Fruit fly (Drosophila melanogaster) Kc167 (cell line): ENCODE results near the gene CG42588.

Experiments used
- Myc ChIP-seq: fragments of >200 bp; optimal IDR thresholded peaks from 2 replicates; lab custom pipeline; 2017; ENCODE audit warnings: missing external identifiers
- Sin3A ChIP-seq: fragments of >200 bp; optimal IDR thresholded peaks from 2 replicates; lab custom pipeline; 2018; ENCODE audit warnings: missing external identifiers
- h ChIP-seq: fragments of >200 bp; optimal IDR thresholded peaks from 3 replicates; lab custom pipeline; 2018; ENCODE audit warnings: missing external identifiers
- insv ChIP-seq: fragments of >200 bp; optimal IDR thresholded peaks from 3 replicates; lab custom pipeline; 2018; ENCODE audit warnings: missing external identifiers
- psq ChIP-seq: fragments of >200 bp; optimal IDR thresholded peaks from 2 replicates; lab custom pipeline; 2017; ENCODE audit warnings: missing external identifiers
- ttk ChIP-seq: sonication (Bioruptor generic); optimal IDR thresholded peaks from 2 replicates; lab custom pipeline; 2017; ENCODE audit warnings: missing external identifiers

Gene CG42588

DNA sequence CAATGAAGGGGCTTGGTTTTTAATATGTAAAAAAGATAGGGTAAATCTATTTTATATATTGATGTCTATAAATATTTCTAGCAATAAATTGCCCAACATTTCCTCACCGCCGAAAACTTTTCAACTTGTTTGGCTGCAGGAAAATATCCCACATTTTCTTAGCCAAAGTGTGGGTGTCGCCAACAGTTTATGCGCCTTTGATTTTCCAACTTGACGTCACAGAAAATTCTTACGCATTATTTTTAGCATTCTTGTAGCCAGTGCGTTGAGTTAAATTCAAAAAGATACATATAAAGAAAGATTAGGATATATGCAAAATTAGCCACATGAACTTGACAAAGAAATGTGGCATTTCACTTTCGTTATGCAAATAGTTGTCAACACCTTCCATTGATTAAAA lies 25.8 kb downstream of the CG42588 start:
- TF ChIP-seq insv, result no peak
- no peak for TF ChIP-seq psq (lab: Kevin White, UChicago)
- TF ChIP-seq Sin3A (lab: Kevin White, UChicago), result no peak

DNA sequence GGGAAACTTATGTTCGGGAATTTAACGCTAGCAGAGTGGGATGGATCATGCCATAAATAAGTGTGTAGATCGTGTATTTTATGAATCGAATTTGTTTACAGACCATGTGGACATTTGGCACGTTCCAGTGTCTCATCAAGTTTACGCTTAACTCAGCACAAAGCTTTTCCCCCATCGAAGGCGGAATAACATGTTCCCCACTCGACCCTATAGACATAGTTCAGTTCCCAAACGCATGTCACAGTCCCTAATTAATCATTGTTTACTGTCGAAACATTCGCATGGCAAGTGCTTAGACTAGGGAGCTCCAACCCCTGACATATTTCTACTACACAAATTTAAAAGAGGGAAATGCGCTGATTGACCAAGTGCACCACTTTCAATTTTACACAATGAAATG lies 27.4 kb downstream of the CG42588 start:
- TF ChIP-seq h (no peak), Myc (no peak), psq (lab: Kevin White, UChicago) (no peak), ttk (no peak), insv (no peak), Sin3A (lab: Kevin White, UChicago) (no peak)

DNA sequence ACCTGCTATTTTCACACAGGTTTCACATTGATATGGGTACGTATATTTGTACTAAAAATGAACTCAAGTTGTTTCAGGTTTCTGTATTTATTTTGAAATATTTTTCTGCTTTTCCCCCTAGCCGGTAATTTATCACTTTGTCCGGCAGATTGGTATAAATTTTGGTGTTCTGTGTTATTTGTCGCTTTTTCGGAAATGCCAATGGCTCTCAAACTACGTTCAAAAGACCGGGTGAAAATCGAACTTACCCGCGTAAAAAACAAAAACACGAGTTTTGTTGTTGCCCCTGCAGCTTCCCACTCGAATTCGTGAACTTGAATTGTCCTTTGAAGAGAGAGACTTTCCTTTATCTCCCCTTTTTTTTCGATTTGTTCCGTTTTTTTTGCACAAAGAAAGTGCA lies 28.5 kb downstream of the CG42588 start:
- TF ChIP-seq Sin3A (lab: Kevin White, UChicago) (no peak), psq (lab: Kevin White, UChicago) (no peak), insv (no peak), Myc (no peak), h (no peak), ttk (no peak)

DNA sequence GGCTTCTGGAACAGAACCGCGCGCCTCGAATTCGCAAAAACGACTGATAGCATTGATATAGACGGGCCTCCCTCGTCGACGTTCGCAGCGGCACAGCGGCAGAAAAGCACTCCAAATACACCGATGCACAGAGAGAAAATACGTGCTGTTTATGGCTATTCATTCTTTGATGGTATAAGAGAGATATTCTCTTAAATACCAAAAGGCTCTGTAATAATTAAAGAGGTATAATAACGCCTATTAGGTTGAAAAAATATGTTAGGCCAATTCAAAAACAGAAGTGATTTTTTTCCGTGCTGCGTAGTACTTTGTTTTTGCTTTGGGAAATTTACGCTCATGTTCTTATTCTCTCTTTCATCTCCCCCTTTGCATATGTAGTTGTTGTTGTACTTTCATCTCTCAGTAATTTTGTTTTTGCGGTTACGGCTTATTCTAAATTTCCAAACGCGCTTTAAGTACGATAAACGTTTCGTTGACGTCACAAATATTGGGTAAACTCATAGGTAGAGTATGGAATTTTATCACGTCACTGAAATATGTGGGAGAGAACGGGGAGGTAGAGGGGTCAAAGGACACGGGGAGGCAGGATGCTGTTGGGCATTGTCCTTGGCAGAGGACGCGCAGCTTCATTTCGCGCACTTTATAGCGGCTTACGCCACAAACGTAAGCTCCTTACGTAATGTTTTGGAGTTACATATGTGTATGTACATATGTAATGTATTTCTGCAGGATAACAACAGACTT lies 29.2 kb downstream of the CG42588 start, which contains the start of gene nebu:
nebu (minus strand) TSS at position 51 of the 744 bp plus-strand sequence.
- TF ChIP-seq insv (no peak), psq (lab: Kevin White, UChicago) (no peak), ttk (no peak), Myc (no peak), h (no peak), Sin3A (lab: Kevin White, UChicago) (no peak)

DNA sequence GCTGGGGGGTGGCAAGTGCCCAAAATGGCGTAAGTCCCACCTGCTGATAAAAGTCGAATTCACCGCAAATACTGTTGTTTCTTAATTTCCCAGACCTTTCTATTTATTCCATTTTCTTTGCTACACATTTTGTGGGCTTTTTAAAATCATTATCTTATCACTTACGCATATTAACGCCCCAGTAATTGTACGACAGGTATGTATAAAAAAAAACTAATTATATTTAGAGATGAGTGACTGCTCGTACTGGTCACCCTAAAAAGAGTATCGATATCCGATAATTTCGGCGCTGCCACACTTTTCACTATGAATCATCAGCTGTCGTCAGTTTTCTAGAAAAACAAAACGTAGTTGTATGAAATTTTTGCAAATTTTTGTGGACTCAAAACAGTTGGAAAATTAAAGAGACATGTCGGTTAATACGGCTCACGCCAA lies 35.8 kb downstream of the CG42588 start, which contains the start of the genes CG10948 and Wbp2:
CG10948 (minus strand) TSS at position 251 of the 435 bp plus-strand sequence.
Wbp2 (plus strand) TSS at position 299 of the 435 bp plus-strand sequence.
- no peak for TF ChIP-seq psq (lab: Kevin White, UChicago)

DNA sequence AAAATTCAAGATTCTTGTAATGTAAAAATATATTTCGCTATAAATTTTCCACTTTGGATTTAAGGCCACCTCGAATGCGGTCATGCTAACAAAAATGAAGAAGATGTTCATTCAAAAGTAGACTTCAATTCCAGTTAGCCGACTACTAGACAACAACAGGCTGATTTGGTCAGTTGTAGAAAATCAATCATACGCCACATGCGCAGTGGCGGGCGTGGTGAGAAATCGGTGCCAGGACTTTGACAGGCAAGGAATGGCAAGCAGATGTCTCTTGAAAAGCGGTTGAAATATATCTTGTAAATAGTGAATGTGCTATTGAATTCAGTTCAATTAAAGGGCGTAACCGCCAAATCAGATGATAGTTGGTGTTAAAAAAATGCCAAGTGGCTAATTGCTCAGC lies 39.4 kb downstream of the CG42588 start, which contains the start of gene Ent3:
Ent3 (plus strand) TSS at position 224 of the 400 bp plus-strand sequence.
- no peak for TF ChIP-seq psq (lab: Kevin White, UChicago)
- no peak for TF ChIP-seq h
- no peak for TF ChIP-seq Sin3A (lab: Kevin White, UChicago)
- TF ChIP-seq insv, result no peak

DNA sequence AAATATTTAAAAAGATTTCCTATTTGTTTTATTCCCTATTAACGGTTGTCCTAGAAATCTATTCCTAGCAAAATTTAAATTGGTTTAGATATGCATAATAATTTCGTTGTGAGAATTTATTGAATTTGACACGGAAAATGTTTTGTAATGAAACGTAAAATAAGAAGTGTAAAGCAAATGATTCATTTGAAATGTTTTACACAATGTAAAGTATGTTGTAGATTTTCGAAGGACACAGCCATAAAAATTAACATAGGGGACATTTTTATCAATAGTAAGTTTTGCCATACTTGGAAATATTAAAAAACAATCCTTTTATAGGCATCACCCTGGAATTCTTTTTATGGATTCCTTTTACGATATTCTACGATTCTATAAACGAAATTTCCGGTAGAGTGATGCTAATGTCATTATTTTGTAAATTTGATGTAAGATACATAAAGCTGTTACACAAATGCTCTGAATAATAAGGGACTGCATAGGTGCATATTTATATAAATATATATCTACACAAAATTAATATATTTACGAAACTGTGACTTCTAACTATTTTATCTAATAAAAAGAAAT lies 43.6 kb downstream of the CG42588 start:
- no peak for TF ChIP-seq Myc
- no peak for TF ChIP-seq h
- no peak for TF ChIP-seq Sin3A (lab: Kevin White, UChicago)
- TF ChIP-seq ttk, result no peak
- no peak for TF ChIP-seq psq (lab: Kevin White, UChicago)
- TF ChIP-seq insv, result no peak

DNA sequence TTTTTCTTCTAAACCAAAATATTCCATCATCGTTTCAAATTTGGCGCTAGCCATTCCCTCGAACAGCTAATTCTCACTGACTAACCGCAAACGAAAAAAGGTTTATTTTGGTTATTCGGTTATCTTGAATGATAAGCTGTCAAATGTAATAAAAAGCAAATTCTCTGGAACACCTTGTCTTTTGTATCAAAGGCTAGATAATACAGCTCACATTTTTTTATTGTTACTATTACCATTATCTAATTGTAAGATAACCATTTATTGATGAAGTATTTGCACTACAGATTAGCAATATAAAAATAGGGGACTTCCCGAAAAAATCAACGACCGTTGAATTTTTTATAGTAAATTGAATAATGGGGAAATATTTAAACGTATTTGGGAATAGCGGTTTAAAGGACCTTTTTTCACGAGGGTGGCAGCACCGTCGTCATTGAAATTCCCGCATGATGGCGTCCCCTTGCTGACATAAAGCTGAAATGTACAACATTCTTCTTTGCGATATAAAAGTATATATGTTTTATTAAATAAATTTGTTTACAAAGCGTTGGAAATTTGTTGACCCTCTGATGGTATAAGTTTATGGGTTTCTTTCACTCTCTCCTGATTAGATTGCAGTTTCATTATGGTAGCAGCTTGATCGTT lies 47.3 kb downstream of the CG42588 start, which contains the start of gene CG32107:
CG32107 (minus strand) TSS at position 51 of the 645 bp plus-strand sequence.
- TF ChIP-seq ttk, result no peak
- TF ChIP-seq Myc, result no peak
- no peak for TF ChIP-seq insv
- no peak for TF ChIP-seq Sin3A (lab: Kevin White, UChicago)
- TF ChIP-seq psq (lab: Kevin White, UChicago), result no peak
- TF ChIP-seq h, result no peak

DNA sequence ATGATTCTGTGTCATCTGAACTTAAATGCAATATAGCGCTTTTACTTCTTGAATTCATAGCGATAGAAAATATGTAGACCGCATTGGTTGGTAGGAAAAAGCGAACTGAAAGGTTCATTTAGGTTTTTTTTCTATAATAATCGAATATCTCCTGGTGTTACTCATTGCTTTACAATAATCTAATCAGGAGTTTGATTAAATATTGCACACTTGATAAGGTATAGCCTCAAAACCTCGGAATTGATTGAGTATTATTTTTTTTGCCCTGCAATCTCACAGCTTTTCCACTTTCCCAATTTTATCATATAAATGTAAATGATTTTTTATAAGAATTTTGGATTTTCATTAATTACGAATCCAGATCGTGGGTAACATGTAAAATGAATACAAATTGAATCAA lies 48.8 kb downstream of the CG42588 start, which contains the start of gene CG10943:
CG10943 (minus strand) TSS at position 101 of the 400 bp plus-strand sequence.
- no peak for TF ChIP-seq Myc
- TF ChIP-seq Sin3A (lab: Kevin White, UChicago), result no peak
- no peak for TF ChIP-seq psq (lab: Kevin White, UChicago)
- TF ChIP-seq h, result no peak
- TF ChIP-seq ttk, result no peak
- TF ChIP-seq insv, result no peak

DNA sequence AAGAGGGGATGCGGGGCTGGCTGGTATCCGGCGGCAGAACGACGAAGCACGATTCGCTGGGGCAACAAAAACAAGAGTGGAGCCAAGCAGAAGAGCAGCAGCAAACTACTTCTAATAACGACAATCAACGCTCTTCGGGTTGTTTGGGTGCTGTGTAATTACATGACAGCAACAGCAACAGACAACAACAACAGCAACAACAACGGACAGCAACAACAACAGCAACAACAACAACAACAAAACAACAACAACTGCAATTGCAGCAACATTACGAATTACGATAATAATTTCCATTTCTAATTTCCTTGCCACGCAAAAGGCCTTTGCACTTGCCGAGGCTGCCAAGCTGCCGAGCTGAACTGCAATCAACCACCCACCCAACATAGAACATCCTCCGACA lies 50.4 kb downstream of the CG42588 start:
- TF ChIP-seq Myc (no peak), psq (lab: Kevin White, UChicago) (no peak), Sin3A (lab: Kevin White, UChicago) (no peak), ttk (no peak), insv (no peak), h (no peak)

DNA sequence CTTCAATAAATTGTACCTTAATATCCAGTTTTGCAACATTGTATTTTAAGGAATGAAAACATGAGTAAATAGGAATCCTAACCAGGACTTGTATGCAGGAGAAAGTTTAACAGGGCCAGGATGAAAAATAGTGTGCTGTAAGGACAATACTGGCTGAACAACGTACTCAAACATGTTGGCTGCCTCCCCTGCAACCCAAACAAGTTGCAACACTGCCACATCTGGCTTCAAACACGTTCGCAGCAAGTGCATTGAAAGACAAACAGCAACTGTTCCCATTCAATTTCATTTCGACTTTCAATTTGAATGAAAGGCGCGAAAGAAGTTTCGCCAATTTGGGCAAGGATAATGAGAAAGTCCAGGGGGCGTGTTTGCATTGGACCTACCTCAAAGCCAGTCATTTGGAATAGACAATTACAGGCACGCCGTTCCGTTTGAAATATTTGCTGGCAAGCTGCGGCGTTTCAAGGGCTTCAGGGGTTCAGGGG lies 53.9 kb downstream of the CG42588 start:
- TF ChIP-seq ttk, result no peak
- no peak for TF ChIP-seq psq (lab: Kevin White, UChicago)
- TF ChIP-seq insv, result no peak
- TF ChIP-seq Sin3A (lab: Kevin White, UChicago), result no peak
- TF ChIP-seq h, result no peak
- no peak for TF ChIP-seq Myc

DNA sequence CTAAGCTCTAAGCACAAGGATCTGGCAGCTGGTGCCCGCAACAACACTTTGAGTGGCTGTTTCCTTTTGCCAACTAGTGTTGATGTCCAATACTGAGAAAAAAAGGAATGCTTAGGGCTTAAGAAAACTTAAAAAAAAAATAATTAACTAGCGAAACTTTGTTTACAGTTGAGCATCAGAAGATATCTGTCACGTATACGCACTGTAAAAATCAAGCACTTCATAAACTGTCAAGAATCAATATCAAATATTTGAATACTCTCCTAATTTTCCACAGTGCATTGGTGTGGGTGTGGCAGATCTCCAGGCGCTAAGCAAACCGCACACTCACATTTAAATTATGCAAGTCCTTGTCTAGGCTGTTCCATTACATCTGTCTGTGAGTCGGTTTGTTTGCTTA lies 60.2 kb downstream of the CG42588 start:
- TF ChIP-seq insv (no peak), ttk (no peak), Myc (no peak), Sin3A (lab: Kevin White, UChicago) (no peak), psq (lab: Kevin White, UChicago) (no peak), h (no peak)
